Worm (Caenorhabditis elegans) whole organism, midembryonic: ENCODE data around the gene srh-55.

ENCODE experiments used
- cog-1 ChIP-seq: sonication (generic microtip); optimal IDR thresholded peaks from 2 replicates; lab custom pipeline; 2016; ENCODE audit warnings: missing genetic modification characterization, missing compliant biosample characterization
- flt-1 ChIP-seq: fragments of 200-800 bp; sonication (Bioruptor generic); IDR thresholded peaks from 2 replicates; pipeline ENCODE4 v1.3.6; 2022; ENCODE audit warnings: missing genetic modification characterization, missing compliant biosample characterization
- klf-2 ChIP-seq: fragments of 200-800 bp; sonication (Bioruptor generic); conservative IDR thresholded peaks from 2 replicates; pipeline ENCODE4 v1.3.6; 2022; ENCODE audit warnings: missing genetic modification reagents, missing genetic modification characterization, missing compliant biosample characterization
- med-1 ChIP-seq: sonication (generic microtip); optimal IDR thresholded peaks from 2 replicates; lab custom pipeline; 2017; ENCODE audit warnings: missing genetic modification characterization, mild to moderate bottlenecking, missing compliant biosample characterization, antibody characterized with exemption, missing genetic modification reagents; ENCODE audit not compliant: insufficient read depth
- ref-1 ChIP-seq: fragments of 200-800 bp; sonication (Bioruptor generic); conservative IDR thresholded peaks from 2 replicates; pipeline ENCODE4 v1.3.6; 2022; ENCODE audit warnings: missing genetic modification reagents, missing genetic modification characterization, missing compliant biosample characterization
- tab-1 ChIP-seq: fragments of 200-800 bp; sonication (Bioruptor generic); IDR thresholded peaks from 2 replicates; pipeline ENCODE4 v1.3.6; 2022; ENCODE audit warnings: missing genetic modification characterization, missing compliant biosample characterization
- ztf-23 ChIP-seq: fragments of 200-800 bp; sonication (Bioruptor generic); IDR thresholded peaks from 2 replicates; pipeline ENCODE4 v1.3.6; 2022; ENCODE audit warnings: missing genetic modification reagents, missing genetic modification characterization, missing compliant biosample characterization
- ztf-29 ChIP-seq: fragments of 200-800 bp; sonication (Bioruptor generic); IDR thresholded peaks from 2 replicates; pipeline ENCODE4 v1.3.6; 2022; ENCODE audit warnings: missing genetic modification reagents, missing genetic modification characterization, missing compliant biosample characterization

ce11 chrV:15191971-15192370, 38.6 kb downstream of the srh-55 start:
- TF ChIP-seq tab-1 (GFP tag; lab: Robert Waterston, UW) (no peak), klf-2 (GFP tag; lab: Robert Waterston, UW) (no peak), ztf-23 (no peak), med-1 (GFP tag; lab: Kevin White, UChicago) (no peak), ref-1 (GFP tag; lab: Robert Waterston, UW) (no peak), cog-1 (no peak), flt-1 (GFP tag; lab: Robert Waterston, UW) (no peak), ztf-29 (GFP tag; lab: Robert Waterston, UW) (no peak)
